Worm (Caenorhabditis elegans): ENCODE measurements around the gene F08C6.18.

The F08C6.18 gene

ce11 chrX:7577458-7578158 is 4.2 kb upstream of the F08C6.18 start:
- TF ChIP-seq sem-2 (GFP tag; optimal IDR thresholded peaks at IDR 0.05) = no peak
- TF ChIP-seq ceh-43 (GFP tag; optimal IDR thresholded peaks at IDR 0.05) = no peak
- TF ChIP-seq nhr-12 (tag; optimal IDR thresholded peaks at IDR 0.05) = no peak
- no peak for TF ChIP-seq tbx-8 (GFP tag; optimal IDR thresholded peaks at IDR 0.05)
- TF ChIP-seq lin-13 (tag; optimal IDR thresholded peaks at IDR 0.05) = no peak
- no peak for TF ChIP-seq nhr-28 (tag; optimal IDR thresholded peaks at IDR 0.05)
- TF ChIP-seq elt-3 (tag; optimal IDR thresholded peaks at IDR 0.05) = no peak
- no peak for TF ChIP-seq mep-1 (tag; optimal IDR thresholded peaks at IDR 0.05)
- no peak for TF ChIP-seq nhr-2 (tag; optimal IDR thresholded peaks at IDR 0.05)
- no peak for TF ChIP-seq nhr-237 (tag; optimal IDR thresholded peaks at IDR 0.05)
- peak; percentile 49 for TF ChIP-seq elt-1 (tag; optimal IDR thresholded peaks at IDR 0.05; ENCODE audit: borderline replicate concordance, insufficient read depth)
- TF ChIP-seq cnd-1 (tag; optimal IDR thresholded peaks at IDR 0.05) = peak; percentile 34
- no peak for TF ChIP-seq ceh-39 (tag; optimal IDR thresholded peaks at IDR 0.05)
- no peak for TF ChIP-seq ceh-83 (GFP tag; optimal IDR thresholded peaks at IDR 0.05)
- no peak for TF ChIP-seq lsy-2 (tag; optimal IDR thresholded peaks at IDR 0.05)
- peak; percentile 23 for TF ChIP-seq mls-2 (tag; optimal IDR thresholded peaks at IDR 0.05)
- TF ChIP-seq snpc-4 (tag; optimal IDR thresholded peaks at IDR 0.05) = no peak
- no peak for TF ChIP-seq flh-1 (GFP tag; optimal IDR thresholded peaks at IDR 0.05)
- TF ChIP-seq ztf-11 (tag; optimal IDR thresholded peaks at IDR 0.05) = no peak
- no peak for TF ChIP-seq blmp-1 (tag; optimal IDR thresholded peaks at IDR 0.05)
- TF ChIP-seq pha-4 (tag; optimal IDR thresholded peaks at IDR 0.05) = no peak
- TF ChIP-seq ham-2 (GFP tag; optimal IDR thresholded peaks at IDR 0.05) = peak; percentile 19
- TF ChIP-seq unc-39 (tag; optimal IDR thresholded peaks at IDR 0.05) = no peak
- TF ChIP-seq M03D4.4 (tag; optimal IDR thresholded peaks at IDR 0.05) = peak; percentile 17
- TF ChIP-seq zip-8 (tag; optimal IDR thresholded peaks at IDR 0.05) = no peak
- TF ChIP-seq sptf-1 (tag; optimal IDR thresholded peaks at IDR 0.05) = peak; percentile 15

- TF ChIP-seq ztf-11 (tag; optimal IDR thresholded peaks at IDR 0.05) (no peak), nhr-2 (tag; optimal IDR thresholded peaks at IDR 0.05) (no peak), lsy-2 (tag; optimal IDR thresholded peaks at IDR 0.05) (no peak)
These were observed 2.5 kb upstream of the F08C6.18 start for ce11 chrX:7575939-7576338.

- TF ChIP-seq unc-120 (tag; optimal IDR thresholded peaks at IDR 0.05; ENCODE audit: poor library complexity, severe bottlenecking) = peak; percentile 77
- TF ChIP-seq hlh-1 (tag; optimal IDR thresholded peaks at IDR 0.05) = peak; percentile 75
- TF ChIP-seq unc-62 (GFP tag; optimal IDR thresholded peaks at IDR 0.05) = peak; percentile 5
- TF ChIP-seq blmp-1 (tag; optimal IDR thresholded peaks at IDR 0.05) = no peak
These were observed 201 bp upstream of the F08C6.18 start for ce11 chrX:7573629-7574028.

ce11 chrX:7573172-7573571 is 256 bp downstream of the F08C6.18 start:
- TF ChIP-seq sem-2 (GFP tag; optimal IDR thresholded peaks at IDR 0.05) (no peak), pha-4 (tag; optimal IDR thresholded peaks at IDR 0.05) (no peak), ceh-83 (GFP tag; optimal IDR thresholded peaks at IDR 0.05) (no peak), nhr-2 (tag; optimal IDR thresholded peaks at IDR 0.05) (no peak), hlh-1 (tag; optimal IDR thresholded peaks at IDR 0.05) (no peak), elt-3 (tag; optimal IDR thresholded peaks at IDR 0.05) (no peak), nhr-76 (tag; optimal IDR thresholded peaks at IDR 0.05) (no peak), lin-13 (tag; optimal IDR thresholded peaks at IDR 0.05) (no peak), zip-8 (tag; optimal IDR thresholded peaks at IDR 0.05) (no peak), snpc-4 (tag; optimal IDR thresholded peaks at IDR 0.05) (no peak), M03D4.4 (tag; optimal IDR thresholded peaks at IDR 0.05) (no peak), mab-5 (tag; optimal IDR thresholded peaks at IDR 0.05) (no peak), drap-1 (GFP tag; optimal IDR thresholded peaks at IDR 0.05) (no peak), bed-3 (GFP tag; optimal IDR thresholded peaks at IDR 0.05) (no peak), nhr-12 (tag; optimal IDR thresholded peaks at IDR 0.05) (no peak), unc-62 (GFP tag; optimal IDR thresholded peaks at IDR 0.05) (no peak), mep-1 (tag; optimal IDR thresholded peaks at IDR 0.05) (no peak), ceh-43 (GFP tag; optimal IDR thresholded peaks at IDR 0.05) (no peak), cnd-1 (tag; optimal IDR thresholded peaks at IDR 0.05) (no peak), lin-32 (GFP tag; optimal IDR thresholded peaks at IDR 0.05) (no peak)
